Fruit fly (Drosophila melanogaster) whole organism: ENCODE data around the gene Ptx1.

Source experiments
- pan ChIP-seq: fragments of >200 bp; optimal IDR thresholded peaks from 2 replicates; lab custom pipeline; 2017
- psq ChIP-seq: fragments of >200 bp; optimal IDR thresholded peaks from 2 replicates; lab custom pipeline; 2017

dm6 chr3R:30903994-30904393 lies 8.6 kb upstream of the Ptx1 start:
- TF ChIP-seq psq (lab: Kevin White, UChicago): no peak
- no peak for TF ChIP-seq pan (lab: Kevin White, UChicago)
